Worm (Caenorhabditis elegans) whole organism, L4 larva: ENCODE measurements around the gene fbxa-155.

ENCODE experiments used
- ceh-32 ChIP-seq: sonication (generic microtip); optimal IDR thresholded peaks from 2 replicates; lab custom pipeline; 2016; ENCODE audit warnings: mild to moderate bottlenecking, missing genetic modification characterization, missing compliant biosample characterization; ENCODE audit not compliant: poor library complexity
- egl-27 ChIP-seq: sonication (generic microtip); optimal IDR thresholded peaks from 3 replicates; lab custom pipeline; 2017; ENCODE audit warnings: missing biosample characterization, missing genetic modification reagents, missing genetic modification characterization
- fkh-10 ChIP-seq: fragments of 150-350 bp; optimal IDR thresholded peaks from 2 replicates; lab custom pipeline; 2014; ENCODE audit warnings: missing biosample characterization, missing genetic modification reagents, missing genetic modification characterization
- fos-1 ChIP-seq: fragments of 150-350 bp; optimal IDR thresholded peaks from 2 replicates; lab custom pipeline; 2014; ENCODE audit warnings: missing biosample characterization, missing genetic modification characterization
- hlh-30 ChIP-seq: sonication (generic microtip); optimal IDR thresholded peaks from 2 replicates; lab custom pipeline; 2017; ENCODE audit warnings: antibody characterized with exemption, mild to moderate bottlenecking, missing genetic modification characterization, missing compliant biosample characterization; ENCODE audit not compliant: insufficient read depth
- mdl-1 ChIP-seq, 2 experiments: fragments of 150-350 bp in 1 of 2; sonication (generic microtip) in 1 of 2; optimal IDR thresholded peaks; 2 replicates each; lab custom pipeline; 2014 to 2017; ENCODE audit warnings: missing biosample characterization in 2 of 2, missing genetic modification characterization in 2 of 2
- nhr-237 ChIP-seq: sonication (generic microtip); optimal IDR thresholded peaks from 2 replicates; lab custom pipeline; 2017; ENCODE audit warnings: missing biosample characterization, missing genetic modification characterization
- nhr-6 ChIP-seq: fragments of 150-350 bp; optimal IDR thresholded peaks from 2 replicates; lab custom pipeline; 2014; ENCODE audit warnings: missing biosample characterization, missing genetic modification characterization
- nhr-77 ChIP-seq: fragments of 150-350 bp; optimal IDR thresholded peaks from 2 replicates; lab custom pipeline; 2014; ENCODE audit warnings: missing biosample characterization, missing genetic modification characterization

- no peak for TF ChIP-seq fkh-10 (GFP tag; lab: Kevin White, UChicago)
- no peak for TF ChIP-seq ceh-32 (tag; lab: Kevin White, UChicago)
- no peak for TF ChIP-seq nhr-77
- no peak for TF ChIP-seq egl-27 (tag; lab: Kevin White, UChicago)
- TF ChIP-seq nhr-237 (tag; lab: Kevin White, UChicago): no peak
- no peak for TF ChIP-seq fos-1
- TF ChIP-seq nhr-6 (tag; lab: Kevin White, UChicago): no peak
- TF ChIP-seq hlh-30 (tag; lab: Kevin White, UChicago): no peak
- no peak for TF ChIP-seq mdl-1 (tag; optimal IDR thresholded peaks at IDR 0.05; lab: Kevin White, UChicago)
These were observed 9.6 kb downstream of the fbxa-155 start, which contains the start of gene C05B5.2 for ce11 chrIII:10000428-10000827.
